Fruit fly (Drosophila melanogaster) whole organism, pupa: ENCODE data around the gene hid.
A peak's percentile ranks its signal among the peaks of the same experiment; 100 is the strongest.

Experiments used
- CG10348 ChIP-seq: fragments of 200-800 bp; sonication (Bioruptor generic); IDR thresholded peaks from 2 replicates; pipeline ENCODE4 v1.3.6; 2022; ENCODE audit warnings: missing biosample characterization, missing genetic modification characterization
- CG13204 ChIP-seq: fragments of 200-800 bp; sonication (Bioruptor generic); optimal IDR thresholded peaks from 2 replicates; lab custom pipeline; 2018; ENCODE audit warnings: missing biosample characterization, mild to moderate bottlenecking, missing genetic modification characterization, moderate library complexity
- CG14655 ChIP-seq: fragments of 200-800 bp; sonication (Bioruptor generic); optimal IDR thresholded peaks from 3 replicates; lab custom pipeline; 2017; ENCODE audit warnings: mild to moderate bottlenecking, missing biosample characterization, missing genetic modification reagents, missing genetic modification characterization
- CG15710 ChIP-seq: fragments of 200-800 bp; sonication (Bioruptor generic); optimal IDR thresholded peaks from 2 replicates; lab custom pipeline; 2018; ENCODE audit warnings: missing biosample characterization, mild to moderate bottlenecking, missing genetic modification characterization, moderate library complexity
- CG17806 ChIP-seq: fragments of 200-800 bp; sonication (Bioruptor generic); optimal IDR thresholded peaks from 2 replicates; lab custom pipeline; 2018; ENCODE audit warnings: missing biosample characterization, mild to moderate bottlenecking, missing genetic modification characterization, moderate library complexity
- CG34367 ChIP-seq: fragments of 200-800 bp; sonication (Bioruptor generic); optimal IDR thresholded peaks from 2 replicates; lab custom pipeline; 2018; ENCODE audit warnings: missing biosample characterization, mild to moderate bottlenecking, missing genetic modification characterization
- CG4496 ChIP-seq: fragments of 200-800 bp; sonication (Bioruptor generic); IDR thresholded peaks from 3 replicates; pipeline ENCODE4 v1.3.6; 2022; ENCODE audit warnings: missing biosample characterization, missing genetic modification characterization
- CG8159 ChIP-seq: fragments of 200-800 bp; sonication (Bioruptor generic); optimal IDR thresholded peaks from 3 replicates; lab custom pipeline; 2018; ENCODE audit warnings: missing biosample characterization, mild to moderate bottlenecking, missing genetic modification characterization, moderate library complexity
- CG8301 ChIP-seq: fragments of 200-800 bp; sonication (Bioruptor generic); optimal IDR thresholded peaks from 2 replicates; lab custom pipeline; 2018; ENCODE audit warnings: missing biosample characterization, mild to moderate bottlenecking, missing genetic modification characterization
- CG9948 ChIP-seq: fragments of 200-800 bp; sonication (Bioruptor generic); optimal IDR thresholded peaks from 2 replicates; lab custom pipeline; 2018; ENCODE audit warnings: missing biosample characterization, mild to moderate bottlenecking, missing genetic modification characterization, moderate library complexity
- D1 ChIP-seq: fragments of 200-800 bp; sonication (Bioruptor generic); optimal IDR thresholded peaks from 2 replicates; lab custom pipeline; 2018; ENCODE audit warnings: missing biosample characterization, mild to moderate bottlenecking, missing genetic modification characterization, moderate library complexity
- EcR ChIP-seq: fragments of 200-800 bp; sonication (Bioruptor generic); optimal IDR thresholded peaks from 3 replicates; lab custom pipeline; 2019; ENCODE audit warnings: missing biosample characterization, missing genetic modification characterization, mild to moderate bottlenecking, moderate library complexity, missing genetic modification reagents
- Ets98B ChIP-seq: fragments of 200-800 bp; sonication (Bioruptor generic); IDR thresholded peaks from 2 replicates; pipeline ENCODE4 v1.3.6; 2022; ENCODE audit warnings: missing biosample characterization, missing genetic modification characterization
- Pif1A ChIP-seq: fragments of 200-800 bp; sonication (Bioruptor generic); optimal IDR thresholded peaks from 3 replicates; lab custom pipeline; 2016; ENCODE audit warnings: missing biosample characterization, missing genetic modification characterization
- Pif1B ChIP-seq: fragments of 200-800 bp; sonication (Bioruptor generic); optimal IDR thresholded peaks from 3 replicates; lab custom pipeline; 2016; ENCODE audit warnings: missing biosample characterization, missing genetic modification characterization
- Snoo ChIP-seq: fragments of 200-800 bp; sonication (Bioruptor generic); optimal IDR thresholded peaks from 3 replicates; lab custom pipeline; 2017; ENCODE audit warnings: missing biosample characterization, mild to moderate bottlenecking, missing genetic modification characterization, inconsistent platforms
- fd96Ca ChIP-seq: fragments of 200-800 bp; sonication (Bioruptor generic); IDR thresholded peaks from 3 replicates; pipeline ENCODE4 v1.3.6; 2022; ENCODE audit warnings: missing biosample characterization, missing genetic modification characterization
- gl ChIP-seq: fragments of 200-800 bp; sonication (Bioruptor generic); optimal IDR thresholded peaks from 2 replicates; lab custom pipeline; 2018; ENCODE audit warnings: missing biosample characterization, mild to moderate bottlenecking, missing genetic modification characterization
- rn ChIP-seq: fragments of 200-800 bp; sonication (Bioruptor generic); IDR thresholded peaks from 2 replicates; pipeline ENCODE4 v1.3.6; 2022; ENCODE audit warnings: missing biosample characterization, missing genetic modification characterization

The hid gene

DNA sequence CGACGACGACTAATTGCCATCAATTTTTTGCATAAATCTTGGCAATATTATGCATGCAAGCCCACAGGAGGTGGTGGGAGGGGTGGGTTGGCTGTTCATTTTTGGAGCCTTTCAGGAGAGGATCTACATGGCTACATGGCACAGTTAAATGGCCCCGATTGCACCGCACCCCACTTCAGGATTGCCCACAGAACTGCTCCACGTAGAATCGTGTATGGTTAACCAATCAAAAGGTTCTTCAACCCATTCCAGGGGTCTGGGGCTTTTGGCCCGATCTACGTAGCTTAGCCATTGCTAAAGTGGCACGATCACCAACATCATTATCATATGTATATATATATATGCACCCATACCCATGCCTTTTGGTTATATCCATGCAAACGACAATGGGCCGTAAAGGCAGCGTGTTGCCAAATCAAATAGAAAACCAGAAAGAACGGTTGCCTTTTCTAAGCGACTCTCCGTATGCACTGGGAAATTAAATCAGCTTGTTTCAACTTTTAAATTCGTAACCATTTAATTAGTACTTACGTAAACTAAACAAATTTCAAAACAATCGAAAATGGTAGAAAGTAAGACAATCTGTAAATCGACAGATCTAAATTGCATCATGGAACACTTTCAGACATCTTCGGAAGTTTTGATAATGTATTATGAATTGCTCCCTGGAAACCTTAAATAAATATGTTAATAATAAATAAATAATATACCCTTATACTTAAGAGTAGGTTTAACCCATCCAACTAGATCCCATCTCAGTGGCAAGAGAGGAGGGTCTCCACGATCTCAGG is 45.8 kb upstream of the hid start:
- TF ChIP-seq Pif1A (GFP tag; lab: Kevin White, UChicago) (peak; percentile 12), CG14655 (peak; percentile 86), Pif1B (GFP tag; lab: Kevin White, UChicago) (peak; percentile 48), CG8301 (tag; lab: Kevin White, UChicago) (peak; percentile 74), CG17806 (tag; lab: Kevin White, UChicago) (peak; percentile 5), CG13204 (GFP tag; lab: Kevin White, UChicago) (no peak), EcR (GFP tag; lab: Kevin White, UChicago) (peak; percentile 93), D1 (peak; percentile 2), Snoo (tag; lab: Kevin White, UChicago) (no peak), CG9948 (tag; lab: Kevin White, UChicago) (peak; percentile 68)

dm6 chr3L:18228954-18229627 is 43.6 kb upstream of the hid start:
- TF ChIP-seq CG13204 (GFP tag; lab: Kevin White, UChicago): no peak
- no peak for TF ChIP-seq CG17806 (tag; lab: Kevin White, UChicago)
- no peak for TF ChIP-seq fd96Ca
- TF ChIP-seq Snoo (tag; lab: Kevin White, UChicago): no peak
- TF ChIP-seq CG34367 (tag; lab: Kevin White, UChicago): no peak
- TF ChIP-seq gl: no peak
- TF ChIP-seq Ets98B (GFP tag; lab: Robert Waterston, UW): no peak
- no peak for TF ChIP-seq rn

DNA sequence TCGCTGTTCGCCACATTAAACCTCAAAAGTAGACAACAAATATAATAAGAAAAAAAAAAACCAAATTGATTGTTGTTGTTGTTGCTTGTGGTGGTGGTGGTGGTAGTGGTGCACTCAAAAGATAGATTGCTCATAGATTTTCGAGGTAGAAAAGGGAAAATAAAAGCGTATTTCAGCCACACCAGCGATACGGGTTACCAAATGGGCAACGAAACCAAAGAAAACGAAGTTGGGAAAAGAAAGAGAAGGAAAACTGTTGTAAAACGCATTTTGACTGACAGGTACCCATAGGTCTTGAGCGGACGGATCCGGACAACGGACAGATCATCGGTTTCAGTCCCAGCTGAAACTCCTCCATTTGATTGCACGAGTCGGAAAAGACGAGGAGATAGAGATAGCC is 43.1 kb upstream of the hid start:
- TF ChIP-seq Snoo (tag; lab: Kevin White, UChicago) (no peak), CG17806 (tag; lab: Kevin White, UChicago) (no peak), D1 (no peak), CG14655 (no peak), rn (no peak), CG4496 (no peak), CG13204 (GFP tag; lab: Kevin White, UChicago) (no peak), CG8159 (tag; lab: Kevin White, UChicago) (no peak)
- TF ChIP-seq, all 21 proteins: peak for 0

DNA sequence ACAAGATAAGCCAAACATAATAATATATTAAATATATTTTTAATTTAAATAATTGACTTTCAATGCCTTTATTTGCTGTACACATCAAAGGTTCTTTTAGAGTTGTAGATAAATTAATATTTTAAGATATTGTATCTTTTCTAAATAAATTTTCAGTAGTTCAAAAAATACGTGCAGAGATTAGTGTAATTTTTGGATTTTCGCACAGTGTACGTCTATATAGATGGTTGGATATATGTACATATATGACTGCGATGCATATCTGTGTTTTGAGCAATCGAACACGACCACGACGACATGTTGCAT is 41.9 kb upstream of the hid start:
- peak; percentile 23 for TF ChIP-seq CG9948 (tag; lab: Kevin White, UChicago)
- TF ChIP-seq CG8159 (tag; lab: Kevin White, UChicago): no peak
- TF ChIP-seq, all 21 proteins: peak for 1

DNA sequence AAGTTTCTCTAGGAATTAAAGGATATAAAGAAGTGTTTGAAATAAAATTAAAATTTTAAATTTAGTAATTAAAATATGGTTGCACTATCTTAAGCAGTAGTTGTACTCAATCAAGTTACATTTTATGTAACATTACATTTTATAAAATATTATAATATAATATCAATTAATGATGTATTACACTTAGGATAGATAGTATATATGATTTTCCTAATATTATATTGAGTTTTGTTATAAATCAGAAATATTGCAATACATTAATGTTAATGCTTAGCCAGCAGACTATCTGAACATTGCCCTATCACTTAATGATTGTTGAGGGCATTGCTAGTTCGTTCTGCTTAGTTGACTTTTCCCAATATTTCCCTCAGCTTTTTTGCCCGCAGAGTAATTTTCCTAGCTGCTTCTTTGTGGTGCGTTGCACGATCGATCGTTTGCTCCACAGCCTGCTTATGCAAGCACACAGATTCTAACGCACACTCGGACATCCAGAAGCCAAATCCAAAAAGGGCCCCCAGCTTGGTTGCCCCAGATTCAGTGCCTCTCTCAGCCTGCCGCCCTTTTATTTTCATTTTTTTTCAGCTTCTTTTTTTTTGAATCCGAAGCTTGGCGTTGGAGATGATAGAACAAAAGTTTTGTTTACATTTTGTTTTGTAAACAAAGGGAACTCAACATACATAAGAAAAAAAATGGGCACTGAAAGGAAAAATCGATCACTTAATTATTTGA is 41.4 kb upstream of the hid start:
- no peak for TF ChIP-seq rn
- TF ChIP-seq CG34367 (tag; lab: Kevin White, UChicago): no peak
- no peak for TF ChIP-seq CG15710 (tag; lab: Kevin White, UChicago)
- TF ChIP-seq fd96Ca: no peak
- no peak for TF ChIP-seq Ets98B (GFP tag; lab: Robert Waterston, UW)
- TF ChIP-seq CG13204 (GFP tag; lab: Kevin White, UChicago): no peak
- TF ChIP-seq CG4496: no peak
- no peak for TF ChIP-seq CG8301 (tag; lab: Kevin White, UChicago)
- no peak for TF ChIP-seq CG10348 (GFP tag; lab: Robert Waterston, UW)
- TF ChIP-seq, all 21 proteins: peak for 0

DNA sequence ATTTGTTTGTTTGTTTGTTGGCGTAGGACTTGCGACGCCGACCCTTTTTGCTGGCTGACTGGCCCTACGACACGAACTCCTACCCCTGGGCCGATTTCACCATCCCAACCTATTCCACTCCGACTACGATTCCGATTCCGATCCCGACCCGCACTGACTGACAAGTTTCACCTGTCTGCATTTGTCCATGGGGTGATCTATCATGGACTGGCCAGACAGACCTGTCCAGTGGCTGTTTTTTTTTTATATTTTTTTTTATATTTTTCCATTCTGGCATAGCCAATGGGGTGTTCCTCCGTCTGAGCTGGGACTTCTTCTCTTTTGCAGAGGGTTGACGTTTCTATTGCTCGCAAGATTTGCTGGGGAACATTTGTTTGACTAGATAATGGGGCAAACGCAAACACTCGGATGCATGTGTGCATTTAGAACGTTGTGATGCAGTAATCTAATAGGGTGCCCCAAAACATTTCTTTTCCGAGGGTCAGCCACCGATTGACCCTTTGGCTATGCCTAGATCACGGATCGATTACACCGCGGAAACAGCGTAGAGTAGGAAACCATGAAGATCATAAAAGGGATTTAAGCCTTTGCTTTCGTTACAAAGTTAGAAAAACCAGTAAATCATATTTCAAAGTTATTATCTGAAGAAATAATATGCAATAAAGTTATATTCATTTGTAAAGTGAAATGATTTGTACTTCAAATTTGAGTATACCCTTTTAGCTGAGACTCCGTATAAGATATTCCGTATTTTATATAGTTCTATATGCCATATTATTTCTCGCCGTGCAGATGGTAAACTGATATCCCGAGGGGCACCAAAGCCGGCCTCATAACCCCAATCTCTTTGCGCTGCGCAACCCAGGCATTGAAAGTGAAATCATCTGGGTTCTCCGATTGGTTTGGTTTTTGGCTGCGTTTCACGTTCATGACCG is 40.3 kb upstream of the hid start:
- TF ChIP-seq CG15710 (tag; lab: Kevin White, UChicago) (no peak), rn (no peak), CG14655 (peak; percentile 18), CG17806 (tag; lab: Kevin White, UChicago) (no peak), CG9948 (tag; lab: Kevin White, UChicago) (peak; percentile 1), D1 (no peak), CG34367 (tag; lab: Kevin White, UChicago) (no peak)
